Fruit fly (Drosophila melanogaster): ENCODE results near the gene RhoGAP92B.

Gene RhoGAP92B

DNA sequence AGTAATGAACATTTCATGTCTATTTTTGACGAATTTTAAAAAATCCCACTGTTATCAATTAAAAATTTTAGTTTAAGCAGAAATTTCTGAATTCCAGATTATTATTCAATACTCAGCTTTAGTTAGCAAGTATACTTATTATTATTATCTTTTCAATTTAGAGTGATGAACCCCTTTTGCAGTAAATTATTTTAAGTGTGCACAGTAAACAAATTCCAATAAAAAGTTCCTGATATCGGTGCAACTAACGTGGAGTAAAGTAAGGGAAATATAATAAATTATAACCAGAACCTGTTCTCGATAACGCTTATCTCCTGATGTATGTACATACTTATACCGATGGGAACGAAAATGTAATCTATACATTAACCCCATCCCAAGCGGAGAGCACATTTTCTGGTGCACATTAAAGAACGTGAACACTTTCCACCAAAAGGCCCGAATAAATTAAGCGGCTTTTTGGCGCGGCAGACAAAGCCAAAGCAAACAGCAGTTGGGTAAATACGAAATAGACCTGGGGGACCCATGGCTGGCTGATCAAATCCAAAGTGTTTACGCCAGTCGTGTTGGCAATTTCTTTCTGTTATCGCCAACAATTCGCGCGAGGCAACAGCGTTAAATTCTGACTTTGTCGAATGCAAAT is 46.8 kb upstream of the RhoGAP92B start (continued):
- TF ChIP-seq btn (GFP tag; optimal IDR thresholded peaks at IDR 0.05) (no peak), lab (GFP tag; optimal IDR thresholded peaks at IDR 0.05) (peak; percentile 86), CG13296 (GFP tag; optimal IDR thresholded peaks at IDR 0.05) (peak; percentile 29), gro (GFP tag; optimal IDR thresholded peaks at IDR 0.05) (peak; percentile 8), Antp (GFP tag; optimal IDR thresholded peaks at IDR 0.05) (no peak), Asciz (GFP tag; optimal IDR thresholded peaks at IDR 0.05) (peak; percentile 26), CG6813 (GFP tag; optimal IDR thresholded peaks at IDR 0.05) (peak; percentile 65), Vsx1 (GFP tag; optimal IDR thresholded peaks at IDR 0.05) (peak; percentile 43), CG4282 (GFP tag; optimal IDR thresholded peaks at IDR 0.05) (no peak), Scr (GFP tag; IDR thresholded peaks at IDR 0.05; ENCODE audit: partially characterized antibody) (no peak), chif (GFP tag; optimal IDR thresholded peaks at IDR 0.05) (peak in 1 of 2 experiments; percentile 19), wek (GFP tag; optimal IDR thresholded peaks at IDR 0.05) (peak; percentile 38), CG10979 (tag; optimal IDR thresholded peaks at IDR 0.05) (no peak), CG3995 (GFP tag; optimal IDR thresholded peaks at IDR 0.05) (peak; percentile 3), CG33213 (GFP tag; optimal IDR thresholded peaks at IDR 0.05) (no peak), sd (tag; optimal IDR thresholded peaks at IDR 0.05) (no peak), ro (GFP tag; IDR thresholded peaks at IDR 0.05) (no peak), MESR4 (GFP tag; optimal IDR thresholded peaks at IDR 0.05) (no peak), ham (GFP tag; IDR thresholded peaks at IDR 0.05) (peak; percentile 9; the same call in 1 of the 2 replicates), maf-S (GFP tag; optimal IDR thresholded peaks at IDR 0.05) (peak; percentile 10), bcd (GFP tag; optimal IDR thresholded peaks at IDR 0.05) (peak; percentile 42), CG15696 (tag; optimal IDR thresholded peaks at IDR 0.05) (no peak), Optix (GFP tag; IDR thresholded peaks at IDR 0.05) (peak; percentile 11; the same call in 1 of the 3 replicates), zfh2 (GFP tag; optimal IDR thresholded peaks at IDR 0.05) (peak; percentile 37), ATbp (GFP tag; optimal IDR thresholded peaks at IDR 0.05) (peak; percentile 67), wdn (GFP tag; IDR thresholded peaks at IDR 0.05) (0 out of 2 replicates have a peak, but pooled peaks have one; percentile 21), ERR (GFP tag; optimal IDR thresholded peaks at IDR 0.05) (peak; percentile 18), cas (GFP tag; IDR thresholded peaks at IDR 0.05) (no peak), E2f1 (GFP tag; IDR thresholded peaks at IDR 0.05) (no peak), Adf1 (GFP tag; IDR thresholded peaks at IDR 0.05) (peak; percentile 44; the same call in 1 of the 2 replicates), CG30403 (GFP tag; optimal IDR thresholded peaks at IDR 0.05) (no peak), CG9727 (GFP tag; optimal IDR thresholded peaks at IDR 0.05) (peak; percentile 16), CG16779 (GFP tag; IDR thresholded peaks at IDR 0.05) (0 out of 2 replicates have a peak, but pooled peaks have one; percentile 8), grn (GFP tag; optimal IDR thresholded peaks at IDR 0.05) (peak; percentile 34), CG7786 (GFP tag; optimal IDR thresholded peaks at IDR 0.05) (peak; percentile 41), lilli (GFP tag; optimal IDR thresholded peaks at IDR 0.05) (peak; percentile 38), sob (GFP tag; IDR thresholded peaks at IDR 0.05) (peak; percentile 54; the same call in 1 of the 2 replicates), CG18476 (GFP tag; optimal IDR thresholded peaks at IDR 0.05) (no peak), CG12744 (GFP tag; optimal IDR thresholded peaks at IDR 0.05) (peak; percentile 8), CG15011 (GFP tag; optimal IDR thresholded peaks at IDR 0.05) (peak; percentile 12), Awh (GFP tag; IDR thresholded peaks at IDR 0.05) (peak; percentile 66), lov (optimal IDR thresholded peaks at IDR 0.05) (no peak), lov (GFP tag; IDR thresholded peaks at IDR 0.05) (0 out of 3 replicates have a peak, but pooled peaks have one; percentile 11), Rfx (GFP tag; IDR thresholded peaks at IDR 0.05) (peak; percentile 46; the same call in 1 of the 2 replicates), Atf6 (GFP tag; IDR thresholded peaks at IDR 0.05) (peak; percentile 70; the same call in 1 of the 2 replicates), cad (GFP tag; optimal IDR thresholded peaks at IDR 0.05) (no peak), Tbp (GFP tag; optimal IDR thresholded peaks at IDR 0.05) (no peak), CG32767 (GFP tag; IDR thresholded peaks at IDR 0.05) (no peak), mirr (GFP tag; optimal IDR thresholded peaks at IDR 0.05) (peak; percentile 48), corto (GFP tag; optimal IDR thresholded peaks at IDR 0.05) (peak; percentile 19)

All from whole organism, embryonic.